Worm (Caenorhabditis elegans): ENCODE data around the gene F46C5.6.

Gene F46C5.6

DNA sequence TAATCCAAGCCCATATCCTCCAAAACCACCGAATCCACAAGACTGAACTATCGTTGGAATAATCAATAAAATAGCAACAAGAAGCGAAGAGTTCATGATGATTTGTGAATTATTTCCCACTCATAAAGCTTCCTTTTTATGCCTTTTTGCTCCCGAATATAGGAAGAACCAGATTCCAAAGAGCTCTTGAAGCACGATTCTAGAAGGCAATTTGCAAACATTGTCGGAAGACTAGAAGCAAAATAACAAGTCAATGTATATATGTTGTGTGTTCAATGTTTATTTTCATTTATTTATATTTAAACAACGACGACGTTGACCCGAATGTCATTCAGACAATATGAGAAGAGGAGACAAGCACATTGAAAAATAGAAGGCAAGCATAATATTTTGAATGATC is 51.7 kb downstream of the F46C5.6 start, which contains the start of gene idpa-2:
Gene idpa-2 (minus strand): TSS at position 101 of the 400 bp plus-strand sequence.
- TF ChIP-seq zag-1 (tag; optimal IDR thresholded peaks at IDR 0.05): no peak
- TF ChIP-seq lin-39 (tag; optimal IDR thresholded peaks at IDR 0.05): no peak
- no peak for TF ChIP-seq fos-1 (tag; optimal IDR thresholded peaks at IDR 0.05)
- no peak for TF ChIP-seq ZK546.5 (tag; optimal IDR thresholded peaks at IDR 0.05)
- TF ChIP-seq ceh-9 (tag; optimal IDR thresholded peaks at IDR 0.05): no peak
- no peak for TF ChIP-seq mdl-1 (tag; optimal IDR thresholded peaks at IDR 0.05)
- no peak for TF ChIP-seq nhr-67 (tag; optimal IDR thresholded peaks at IDR 0.05)
- no peak for TF ChIP-seq elt-1 (tag; optimal IDR thresholded peaks at IDR 0.05)
- no peak for TF ChIP-seq fkh-2 (tag; optimal IDR thresholded peaks at IDR 0.05)
